Fruit fly (Drosophila melanogaster) whole organism, embryonic: ENCODE results near the gene CG4570.

ENCODE experiments used
- Adf1 ChIP-seq: fragments of 200-800 bp; sonication (Bioruptor generic); IDR thresholded peaks from 2 replicates; pipeline ENCODE4 v1.3.6; 2022; ENCODE audit warnings: missing biosample characterization, missing genetic modification characterization
- B-H2 ChIP-seq: fragments of 200-800 bp; sonication (Bioruptor generic); optimal IDR thresholded peaks from 2 replicates; lab custom pipeline; 2018; ENCODE audit warnings: missing biosample characterization, mild to moderate bottlenecking, missing genetic modification characterization
- CG11456 ChIP-seq: fragments of 200-800 bp; sonication (Bioruptor generic); IDR thresholded peaks from 3 replicates; pipeline ENCODE4 v1.3.6; 2022; ENCODE audit warnings: missing biosample characterization, missing genetic modification characterization
- CG11504 ChIP-seq: fragments of 200-800 bp; sonication (Bioruptor generic); optimal IDR thresholded peaks from 3 replicates; lab custom pipeline; 2019; ENCODE audit warnings: missing biosample characterization, mild to moderate bottlenecking, missing genetic modification characterization, moderate library complexity
- CG11560 ChIP-seq: fragments of 200-800 bp; sonication (Bioruptor generic); IDR thresholded peaks from 3 replicates; pipeline ENCODE4 v1.3.6; 2022; ENCODE audit warnings: missing biosample characterization, missing genetic modification characterization
- CG11695 ChIP-seq: fragments of 200-800 bp; sonication (Bioruptor generic); IDR thresholded peaks from 3 replicates; pipeline ENCODE4 v1.3.6; 2022; ENCODE audit warnings: missing biosample characterization, missing genetic modification characterization
- CG12299 ChIP-seq: fragments of 200-800 bp; sonication (Bioruptor generic); optimal IDR thresholded peaks from 2 replicates; lab custom pipeline; 2018; ENCODE audit warnings: missing biosample characterization, mild to moderate bottlenecking, missing genetic modification characterization
- CG12391 ChIP-seq: fragments of 200-800 bp; sonication (Bioruptor generic); optimal IDR thresholded peaks from 3 replicates; lab custom pipeline; 2018; ENCODE audit warnings: missing biosample characterization, mild to moderate bottlenecking, missing genetic modification characterization, moderate library complexity
- CG16813 ChIP-seq: fragments of 200-800 bp; sonication (Bioruptor generic); IDR thresholded peaks from 3 replicates; pipeline ENCODE4 v1.3.6; 2022; ENCODE audit warnings: missing biosample characterization, missing genetic modification characterization; ENCODE audit not compliant: partially characterized antibody
- CG17802 ChIP-seq: fragments of 200-800 bp; sonication (Bioruptor generic); optimal IDR thresholded peaks from 2 replicates; lab custom pipeline; 2018; ENCODE audit warnings: missing biosample characterization, mild to moderate bottlenecking, missing genetic modification characterization, moderate library complexity
- CG2199 ChIP-seq: fragments of 200-800 bp; sonication (Bioruptor generic); IDR thresholded peaks from 3 replicates; pipeline ENCODE4 v1.3.6; 2022; ENCODE audit warnings: missing biosample characterization, missing genetic modification characterization
- CG31441 ChIP-seq: fragments of 200-800 bp; sonication (Bioruptor generic); IDR thresholded peaks from 2 replicates; pipeline ENCODE4 v1.3.6; 2022; ENCODE audit warnings: missing biosample characterization, missing genetic modification characterization
- CG3281 ChIP-seq: fragments of 200-800 bp; sonication (Bioruptor generic); optimal IDR thresholded peaks from 3 replicates; lab custom pipeline; 2017; ENCODE audit warnings: missing biosample characterization, mild to moderate bottlenecking, missing genetic modification characterization
- CG3407 ChIP-seq: fragments of 200-800 bp; sonication (Bioruptor generic); optimal IDR thresholded peaks from 2 replicates; lab custom pipeline; 2018; ENCODE audit warnings: missing biosample characterization, mild to moderate bottlenecking, missing genetic modification characterization
- CG3838 ChIP-seq: fragments of 200-800 bp; sonication (Bioruptor generic); optimal IDR thresholded peaks from 3 replicates; lab custom pipeline; 2016; ENCODE audit warnings: missing biosample characterization, missing genetic modification characterization
- CG4360 ChIP-seq: fragments of 200-800 bp; sonication (Bioruptor generic); IDR thresholded peaks from 2 replicates; pipeline ENCODE4 v1.3.6; 2022; ENCODE audit warnings: missing biosample characterization, missing genetic modification characterization
- CG7745 ChIP-seq: fragments of 200-800 bp; sonication (Bioruptor generic); optimal IDR thresholded peaks from 2 replicates; lab custom pipeline; 2018; ENCODE audit warnings: missing biosample characterization, mild to moderate bottlenecking, missing genetic modification characterization, moderate library complexity
- CG8359 ChIP-seq: fragments of 200-800 bp; sonication (Bioruptor generic); optimal IDR thresholded peaks from 2 replicates; lab custom pipeline; 2017; ENCODE audit warnings: missing biosample characterization, mild to moderate bottlenecking, missing genetic modification characterization, borderline replicate concordance
- CG9727 ChIP-seq: fragments of 200-800 bp; sonication (Bioruptor generic); optimal IDR thresholded peaks from 3 replicates; lab custom pipeline; 2017; ENCODE audit warnings: missing biosample characterization, mild to moderate bottlenecking, missing genetic modification characterization
- Chrac-16 ChIP-seq: fragments of 200-800 bp; sonication (Bioruptor generic); optimal IDR thresholded peaks from 3 replicates; lab custom pipeline; 2016; ENCODE audit warnings: missing biosample characterization, missing genetic modification characterization
- Dbx ChIP-seq: fragments of 200-800 bp; sonication (Bioruptor generic); IDR thresholded peaks from 3 replicates; pipeline ENCODE4 v1.3.6; 2022; ENCODE audit warnings: missing biosample characterization, missing genetic modification characterization
- Dfd ChIP-seq, 2 experiments: fragments of >200 bp; optimal IDR thresholded peaks; 2 replicates each; lab custom pipeline; 2017; ENCODE audit warnings: missing biosample characterization in 2 of 2, missing genetic modification characterization in 2 of 2
- Dll ChIP-seq: fragments of 200-800 bp; sonication (Bioruptor generic); IDR thresholded peaks from 4 replicates; pipeline ENCODE4 v1.3.6; 2022; ENCODE audit warnings: missing biosample characterization, missing genetic modification characterization; ENCODE audit not compliant: partially characterized antibody
- Dp ChIP-seq: fragments of 200-800 bp; sonication (Bioruptor generic); optimal IDR thresholded peaks from 2 replicates; lab custom pipeline; 2018; ENCODE audit warnings: missing biosample characterization, mild to moderate bottlenecking, missing genetic modification characterization, moderate library complexity
- E2f1 ChIP-seq: fragments of 200-800 bp; sonication (Bioruptor generic); IDR thresholded peaks from 2 replicates; pipeline ENCODE4 v1.3.6; 2022; ENCODE audit warnings: missing biosample characterization, missing genetic modification characterization
- Eip74EF ChIP-seq, 2 experiments: fragments of 200-800 bp in 1 of 2; fragments of >200 bp in 1 of 2; sonication (Bioruptor generic) in 1 of 2; optimal IDR thresholded peaks; 2 replicates each; lab custom pipeline; 2017 to 2019; ENCODE audit warnings: missing biosample characterization in 2 of 2, missing genetic modification characterization in 2 of 2, mild to moderate bottlenecking in 1 of 2, moderate library complexity in 1 of 2
- Ets97D ChIP-seq: fragments of 200-800 bp; sonication (Bioruptor generic); optimal IDR thresholded peaks from 3 replicates; lab custom pipeline; 2016; ENCODE audit warnings: missing biosample characterization, missing genetic modification characterization
- Fer3 ChIP-seq: fragments of 200-800 bp; sonication (Bioruptor generic); optimal IDR thresholded peaks from 2 replicates; lab custom pipeline; 2018; ENCODE audit warnings: missing biosample characterization, mild to moderate bottlenecking, missing genetic modification characterization, moderate library complexity
- Gsc ChIP-seq: fragments of 200-800 bp; sonication (Bioruptor generic); IDR thresholded peaks from 2 replicates; pipeline ENCODE4 v1.3.6; 2022; ENCODE audit warnings: missing biosample characterization, missing genetic modification characterization
- HLH3B ChIP-seq: fragments of 200-800 bp; sonication (Bioruptor generic); IDR thresholded peaks from 2 replicates; pipeline ENCODE4 v1.3.6; 2022; ENCODE audit warnings: missing biosample characterization, missing genetic modification characterization
- Hey ChIP-seq: fragments of 200-800 bp; sonication (Bioruptor generic); optimal IDR thresholded peaks from 3 replicates; lab custom pipeline; 2018; ENCODE audit warnings: missing biosample characterization, mild to moderate bottlenecking, missing genetic modification characterization
- NFAT ChIP-seq: fragments of 200-800 bp; sonication (Bioruptor generic); IDR thresholded peaks from 2 replicates; pipeline ENCODE4 v1.3.6; 2022; ENCODE audit warnings: missing biosample characterization, missing genetic modification characterization
- Ssrp ChIP-seq: fragments of 200-800 bp; sonication (Bioruptor generic); optimal IDR thresholded peaks from 2 replicates; lab custom pipeline; 2018; ENCODE audit warnings: missing biosample characterization, mild to moderate bottlenecking, missing genetic modification characterization, moderate library complexity
- bowl ChIP-seq: fragments of 200-800 bp; sonication (Bioruptor generic); IDR thresholded peaks from 2 replicates; pipeline ENCODE4 v1.3.6; 2022; ENCODE audit warnings: missing biosample characterization, missing genetic modification characterization
- dpn ChIP-seq, 2 experiments: fragments of 200-800 bp; sonication (Bioruptor generic); optimal IDR thresholded peaks; 3 replicates each; lab custom pipeline; 2016; ENCODE audit warnings: missing biosample characterization in 2 of 2, missing genetic modification characterization in 2 of 2
- hb ChIP-seq: fragments of 200-800 bp; sonication (Bioruptor generic); IDR thresholded peaks from 3 replicates; pipeline ENCODE4 v1.3.6; 2022; ENCODE audit warnings: missing biosample characterization, missing genetic modification characterization; ENCODE audit not compliant: partially characterized antibody
- hbn ChIP-seq: fragments of 200-800 bp; sonication (Bioruptor generic); IDR thresholded peaks from 2 replicates; pipeline ENCODE4 v1.3.6; 2022; ENCODE audit warnings: missing biosample characterization, missing genetic modification characterization; ENCODE audit not compliant: partially characterized antibody
- lab ChIP-seq: fragments of 200-800 bp; sonication (Bioruptor generic); optimal IDR thresholded peaks from 3 replicates; lab custom pipeline; 2017; ENCODE audit warnings: missing biosample characterization, missing genetic modification characterization, mild to moderate bottlenecking, moderate library complexity, missing genetic modification reagents
- lov ChIP-seq, 2 experiments: fragments of 200-800 bp in 1 of 2; fragments of >200 bp in 1 of 2; sonication (Bioruptor generic) in 1 of 2; IDR thresholded peaks in 1 of 2; optimal IDR thresholded peaks in 1 of 2; 2 replicates in 1 of 2; 3 replicates in 1 of 2; pipeline versions ENCODE4 v1.3.6 to Lab custom; 2017 to 2022; ENCODE audit warnings: missing biosample characterization in 1 of 2, missing genetic modification characterization in 1 of 2
- pan ChIP-seq, 4 experiments: fragments of >200 bp in 3 of 4; fragments of 200-800 bp in 1 of 4; sonication (Bioruptor generic) in 1 of 4; optimal IDR thresholded peaks in 3 of 4; IDR thresholded peaks in 1 of 4; 2 replicates each; pipeline versions ENCODE4 v1.3.6 to Lab custom; 2017 to 2022; ENCODE audit warnings: missing biosample characterization in 2 of 4, missing genetic modification characterization in 2 of 4, mixed read lengths in 1 of 4
- so ChIP-seq: fragments of 200-800 bp; sonication (Bioruptor generic); IDR thresholded peaks from 3 replicates; pipeline ENCODE4 v1.3.6; 2022; ENCODE audit warnings: missing biosample characterization, missing genetic modification characterization
- vfl ChIP-seq: fragments of 200-800 bp; sonication (Bioruptor generic); optimal IDR thresholded peaks from 2 replicates; lab custom pipeline; 2016; ENCODE audit warnings: missing biosample characterization, missing genetic modification characterization
- wek ChIP-seq: fragments of 200-800 bp; sonication (Bioruptor generic); optimal IDR thresholded peaks from 3 replicates; lab custom pipeline; 2018; ENCODE audit warnings: missing biosample characterization, mild to moderate bottlenecking, missing genetic modification characterization, moderate library complexity
- yki ChIP-seq: fragments of >200 bp; optimal IDR thresholded peaks from 3 replicates; lab custom pipeline; 2018
- zen ChIP-seq: fragments of 200-800 bp; sonication (Bioruptor generic); optimal IDR thresholded peaks from 3 replicates; lab custom pipeline; 2018; ENCODE audit warnings: missing biosample characterization, mild to moderate bottlenecking, missing genetic modification characterization, moderate library complexity
- zen2 ChIP-seq: fragments of 200-800 bp; sonication (Bioruptor generic); IDR thresholded peaks from 3 replicates; pipeline ENCODE4 v1.3.6; 2022; ENCODE audit warnings: missing biosample characterization, missing genetic modification characterization; ENCODE audit not compliant: partially characterized antibody

CG4570 gene

DNA sequence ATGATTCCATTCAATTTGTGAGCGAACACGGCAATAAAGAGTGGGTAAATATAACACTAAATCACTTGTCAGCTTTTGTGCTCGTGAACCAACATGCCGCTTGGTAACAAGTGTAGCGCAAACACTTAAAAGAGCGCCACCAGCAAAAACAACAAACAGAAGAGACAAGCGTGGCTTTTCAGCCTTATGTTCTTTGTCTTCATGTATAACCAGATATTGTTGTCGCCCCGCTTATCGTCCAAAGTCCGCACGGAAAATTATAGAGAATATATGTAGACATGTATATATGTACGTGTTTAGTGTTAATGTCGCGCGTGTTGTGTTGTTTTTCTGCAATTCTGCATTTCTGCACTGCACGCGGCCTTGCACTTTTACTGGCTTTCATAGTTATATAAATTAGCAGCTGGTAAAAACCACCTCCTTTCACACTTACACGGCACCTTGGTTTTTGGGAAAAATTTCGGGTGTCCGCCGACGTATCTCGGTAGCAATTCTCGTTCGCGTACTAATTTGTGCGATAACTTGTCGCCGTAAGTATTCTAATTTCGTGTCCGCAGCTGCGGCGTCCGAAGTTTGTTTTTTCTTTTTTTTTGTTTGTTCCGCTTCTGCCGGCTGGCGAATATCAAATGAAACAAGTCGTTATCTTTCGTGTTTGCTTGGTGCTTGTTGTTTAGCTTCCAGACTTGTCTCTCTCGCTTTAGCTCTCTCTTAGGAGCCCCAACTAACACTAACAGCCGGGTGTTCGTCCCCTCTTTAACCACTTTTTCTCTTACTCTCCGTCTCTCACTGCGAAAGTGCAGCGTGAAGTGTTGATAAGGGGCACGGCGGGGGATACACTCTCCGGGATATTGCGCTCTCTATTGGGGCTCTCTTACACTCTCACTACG is 32.3 kb downstream of the CG4570 start (continued):
- no peak for TF ChIP-seq CG3407 (GFP tag; lab: Kevin White, UChicago)
- TF ChIP-seq Adf1 = peak; percentile 52; the same call in 1 of the 2 replicates
- TF ChIP-seq CG11695 (GFP tag; lab: Robert Waterston, UW) = 0 out of 3 replicates have a peak, but pooled peaks have one; percentile 6
- TF ChIP-seq CG2199 = no peak; the same call in 2 of the 3 replicates
- peak; percentile 78 for TF ChIP-seq NFAT (GFP tag; lab: Robert Waterston, UW)
- no peak for TF ChIP-seq Ets97D (GFP tag; lab: Kevin White, UChicago)
- TF ChIP-seq Gsc (GFP tag; lab: Robert Waterston, UW) = no peak
- no peak for TF ChIP-seq Dp (GFP tag; lab: Kevin White, UChicago)
- TF ChIP-seq pan (optimal IDR thresholded peaks at IDR 0.05; lab: Kevin White, UChicago) = no peak
- TF ChIP-seq pan (GFP tag; optimal IDR thresholded peaks at IDR 0.05 in 1 of 2, IDR thresholded peaks at IDR 0.05 in 1 of 2) = peak in 1 of 2 experiments; percentile 16
- no peak for TF ChIP-seq CG17802 (tag; lab: Kevin White, UChicago)
- no peak for TF ChIP-seq Ssrp (tag; lab: Kevin White, UChicago)
- TF ChIP-seq CG4360 = no peak
- peak; percentile 48 for TF ChIP-seq HLH3B (GFP tag; lab: Robert Waterston, UW)
- peak; percentile 0 for TF ChIP-seq CG3281 (GFP tag; lab: Kevin White, UChicago)
- no peak for TF ChIP-seq CG12299
- TF ChIP-seq lov (optimal IDR thresholded peaks at IDR 0.05; lab: Kevin White, UChicago) = no peak
- TF ChIP-seq lov (GFP tag; IDR thresholded peaks at IDR 0.05; lab: Robert Waterston, UW) = peak; percentile 61; the same call in 1 of the 3 replicates
- TF ChIP-seq vfl (GFP tag; lab: Kevin White, UChicago) = no peak
- no peak for TF ChIP-seq CG31441 (GFP tag; lab: Robert Waterston, UW)
- TF ChIP-seq wek (GFP tag; lab: Kevin White, UChicago) = peak; percentile 19
- TF ChIP-seq CG16813 (GFP tag; lab: Robert Waterston, UW) = no peak
- no peak for TF ChIP-seq bowl (GFP tag; lab: Robert Waterston, UW)
- no peak for TF ChIP-seq zen
- no peak for TF ChIP-seq B-H2 (GFP tag; lab: Kevin White, UChicago)
- TF ChIP-seq Hey = no peak
- peak; percentile 23 for TF ChIP-seq CG9727 (GFP tag; lab: Kevin White, UChicago)
- peak; percentile 66 for TF ChIP-seq zen2 (GFP tag; lab: Robert Waterston, UW)
- TF ChIP-seq Dll (GFP tag; lab: Robert Waterston, UW) = peak; percentile 57; the same call in 3 of the 4 replicates
- no peak for TF ChIP-seq CG3838 (GFP tag; lab: Kevin White, UChicago)
- TF ChIP-seq lab = peak; percentile 55
- no peak for TF ChIP-seq CG8359 (GFP tag; lab: Kevin White, UChicago)
- peak; percentile 59; the same call in 2 of the 3 replicates for TF ChIP-seq Dbx (GFP tag; lab: Robert Waterston, UW)
- TF ChIP-seq CG11456 (GFP tag; lab: Robert Waterston, UW) = peak; percentile 54; the same call in 2 of the 3 replicates
- TF ChIP-seq CG11560 (tag; lab: Robert Waterston, UW) = no peak
- TF ChIP-seq Eip74EF (GFP tag; optimal IDR thresholded peaks at IDR 0.05; lab: Kevin White, UChicago) = peak in 1 of 2 experiments; percentile 32
- peak; percentile 50 for TF ChIP-seq Fer3
- peak; percentile 83 for TF ChIP-seq yki (lab: Kevin White, UChicago)
- TF ChIP-seq CG11504 (tag; lab: Kevin White, UChicago) = peak; percentile 28
- no peak for TF ChIP-seq hb (GFP tag; lab: Robert Waterston, UW)
- peak; percentile 51; the same call in 1 of the 3 replicates for TF ChIP-seq so (GFP tag; lab: Robert Waterston, UW)
- TF ChIP-seq hbn (GFP tag; lab: Robert Waterston, UW) = no peak; the same call in 1 of the 2 replicates
- no peak for TF ChIP-seq Dfd (GFP tag; optimal IDR thresholded peaks at IDR 0.05; lab: Kevin White, UChicago)
- peak; percentile 2 for TF ChIP-seq CG12391 (tag; lab: Kevin White, UChicago)
- TF ChIP-seq dpn (GFP tag; optimal IDR thresholded peaks at IDR 0.05; lab: Kevin White, UChicago) = peak; percentile 19 to 26
- no peak for TF ChIP-seq E2f1
- TF ChIP-seq Chrac-16 (GFP tag; lab: Kevin White, UChicago) = no peak
- no peak for TF ChIP-seq CG7745 (tag; lab: Kevin White, UChicago)
